Comparison of ENCODE assay signal across 1 fruit fly cellular context in the genomic region with DNA sequence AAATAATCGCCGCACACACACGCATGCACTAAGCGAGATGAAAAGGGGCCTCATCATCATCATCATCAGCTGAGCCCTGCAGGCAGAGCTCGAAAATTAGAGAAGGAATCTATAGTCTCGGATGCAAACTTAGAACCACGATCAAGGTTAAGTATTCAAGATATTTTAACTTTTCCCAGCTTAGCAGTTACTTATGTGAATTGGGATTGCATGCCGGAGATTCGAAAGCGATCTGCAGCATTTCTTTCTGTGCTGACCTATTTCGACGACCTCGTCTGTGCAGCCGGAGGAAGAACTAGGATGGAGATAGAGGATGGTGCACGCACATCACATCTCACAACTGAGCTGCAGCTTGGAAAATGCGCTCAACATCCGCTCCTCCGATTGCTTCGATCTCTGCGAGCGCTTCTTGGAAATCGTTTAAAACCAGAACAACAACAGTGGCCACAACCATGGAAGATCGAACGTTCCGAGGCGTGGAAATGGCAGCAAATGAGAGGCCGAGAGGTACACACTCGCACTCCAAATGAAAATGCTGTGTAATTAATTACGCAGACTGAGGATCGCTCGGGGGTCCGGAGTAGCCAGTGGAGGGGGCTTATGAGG.
TF ChIP-seq lines count a peak whose summit lies in the region.

No protein-coding gene starts in this region.

TF ChIP-seq in whole organism, embryonic, 481 proteins besides CTCF, POLR2A, EP300 and RAD21 (continued from another document):
- TF ChIP-seq amos (GFP tag; IDR thresholded peaks at IDR 0.05; lab: Robert Waterston, UW; ENCODE audit: partially characterized antibody) (no peak), vnd (GFP tag; IDR thresholded peaks at IDR 0.05; lab: Robert Waterston, UW; ENCODE audit: partially characterized antibody) (no peak), CG18764 (GFP tag; optimal IDR thresholded peaks at IDR 0.05; lab: Kevin White, UChicago) (peak; percentile 35), sd (tag; optimal IDR thresholded peaks at IDR 0.05; lab: Kevin White, UChicago) (no peak), Sox100B (GFP tag; optimal IDR thresholded peaks at IDR 0.05; lab: Kevin White, UChicago) (no peak), Dek (tag; optimal IDR thresholded peaks at IDR 0.05; lab: Kevin White, UChicago) (no peak), kah (GFP tag; optimal IDR thresholded peaks at IDR 0.05; lab: Kevin White, UChicago) (no peak), pho (GFP tag; optimal IDR thresholded peaks at IDR 0.05; lab: Kevin White, UChicago) (no peak), Deaf1 (tag; optimal IDR thresholded peaks at IDR 0.05; lab: Kevin White, UChicago) (no peak), CG14014 (GFP tag; IDR thresholded peaks at IDR 0.05; lab: Robert Waterston, UW) (no peak), CG42726 (GFP tag; IDR thresholded peaks at IDR 0.05; lab: Robert Waterston, UW; ENCODE audit: partially characterized antibody) (no peak), HLH4C (GFP tag; IDR thresholded peaks at IDR 0.05; lab: Robert Waterston, UW; ENCODE audit: partially characterized antibody) (no peak), CG5245 (GFP tag; optimal IDR thresholded peaks at IDR 0.05; lab: Kevin White, UChicago) (peak; percentile 52), pita (GFP tag; optimal IDR thresholded peaks at IDR 0.05; lab: Kevin White, UChicago) (no peak), D19A (tag; optimal IDR thresholded peaks at IDR 0.05; lab: Kevin White, UChicago) (peak; percentile 70), Six4 (GFP tag; optimal IDR thresholded peaks at IDR 0.05; lab: Kevin White, UChicago) (no peak), CG11398 (GFP tag; optimal IDR thresholded peaks at IDR 0.05; lab: Kevin White, UChicago) (peak; percentile 64), CG4404 (GFP tag; IDR thresholded peaks at IDR 0.05; lab: Robert Waterston, UW) (peak; percentile 92), stc (GFP tag; IDR thresholded peaks at IDR 0.05; lab: Robert Waterston, UW) (no peak), E2f2 (GFP tag; IDR thresholded peaks at IDR 0.05; lab: Robert Waterston, UW) (0 out of 2 replicates have a peak, but pooled peaks have one; percentile 27), crol (GFP tag; IDR thresholded peaks at IDR 0.05; lab: Robert Waterston, UW) (no peak)
